Worm (Caenorhabditis elegans): ENCODE measurements around the gene srw-143.

- TF ChIP-seq fkh-4 (tag; optimal IDR thresholded peaks at IDR 0.05; ENCODE audit: borderline replicate concordance): no peak
- no peak for TF ChIP-seq hlh-17 (GFP tag; optimal IDR thresholded peaks at IDR 0.05; ENCODE audit: borderline replicate concordance)
- no peak for TF ChIP-seq aly-2 (tag; optimal IDR thresholded peaks at IDR 0.05)
- no peak for TF ChIP-seq nhr-11 (tag; optimal IDR thresholded peaks at IDR 0.05)
- no peak for TF ChIP-seq tbx-2 (tag; optimal IDR thresholded peaks at IDR 0.05)
- TF ChIP-seq ztf-11 (tag; optimal IDR thresholded peaks at IDR 0.05): no peak
- no peak for TF ChIP-seq nhr-84 (tag; optimal IDR thresholded peaks at IDR 0.05)
Observed at ce11 chrV:2903227-2903626, 38.1 kb downstream of the srw-143 start, which contains the start of gene C31B8.7.
